Worm (Caenorhabditis elegans) whole organism, late embryonic: Measurements from ENCODE around the gene pxd-1.

Experiments
- C38D4.7 ChIP-seq: fragments of 200-800 bp; sonication (Bioruptor generic); optimal IDR thresholded peaks from 2 replicates; lab custom pipeline; 2018; ENCODE audit warnings: mild to moderate bottlenecking, missing genetic modification characterization, moderate library complexity, missing compliant biosample characterization
- K02D7.2 ChIP-seq: sonication (generic microtip); optimal IDR thresholded peaks from 2 replicates; lab custom pipeline; 2017; ENCODE audit warnings: mild to moderate bottlenecking, missing genetic modification characterization, missing compliant biosample characterization
- T23F11.4 ChIP-seq: fragments of 200-800 bp; sonication (Bioruptor generic); optimal IDR thresholded peaks from 2 replicates; lab custom pipeline; 2018; ENCODE audit warnings: mild to moderate bottlenecking, missing genetic modification characterization, missing compliant biosample characterization
- ahr-1 ChIP-seq: sonication (generic microtip); optimal IDR thresholded peaks from 2 replicates; lab custom pipeline; 2016; ENCODE audit warnings: missing genetic modification characterization, missing compliant biosample characterization
- ceh-18 ChIP-seq: sonication (generic microtip); optimal IDR thresholded peaks from 2 replicates; lab custom pipeline; 2016; ENCODE audit warnings: missing genetic modification characterization, missing compliant biosample characterization
- ceh-19 ChIP-seq: fragments of 200-800 bp; sonication (Bioruptor generic); optimal IDR thresholded peaks from 2 replicates; lab custom pipeline; 2018; ENCODE audit warnings: mild to moderate bottlenecking, missing genetic modification characterization, missing compliant biosample characterization
- ceh-2 ChIP-seq: sonication (generic microtip); optimal IDR thresholded peaks from 2 replicates; lab custom pipeline; 2016; ENCODE audit warnings: missing genotype, missing genetic modification characterization, missing compliant biosample characterization
- ceh-22 ChIP-seq: sonication (generic microtip); optimal IDR thresholded peaks from 2 replicates; lab custom pipeline; 2017; ENCODE audit warnings: missing biosample characterization, missing genetic modification characterization
- ceh-24 ChIP-seq: sonication (generic microtip); optimal IDR thresholded peaks from 2 replicates; lab custom pipeline; 2016; ENCODE audit warnings: mild to moderate bottlenecking, missing genetic modification characterization, missing compliant biosample characterization
- ceh-34 ChIP-seq: sonication (generic microtip); optimal IDR thresholded peaks from 2 replicates; lab custom pipeline; 2016; ENCODE audit warnings: mild to moderate bottlenecking, missing genetic modification characterization, missing compliant biosample characterization
- ceh-45 ChIP-seq: fragments of 200-800 bp; sonication (Bioruptor generic); IDR thresholded peaks from 2 replicates; pipeline ENCODE4 v1.3.6; 2022; ENCODE audit warnings: missing genetic modification reagents, missing genetic modification characterization, missing compliant biosample characterization
- ceh-48 ChIP-seq: sonication (generic microtip); optimal IDR thresholded peaks from 2 replicates; lab custom pipeline; 2016; ENCODE audit warnings: missing genetic modification characterization, inconsistent platforms, missing compliant biosample characterization
- che-1 ChIP-seq: sonication (generic microtip); optimal IDR thresholded peaks from 2 replicates; lab custom pipeline; 2016; ENCODE audit warnings: mild to moderate bottlenecking, missing genetic modification characterization, missing compliant biosample characterization
- dve-1 ChIP-seq: sonication (generic microtip); optimal IDR thresholded peaks from 2 replicates; lab custom pipeline; 2017; ENCODE audit warnings: antibody characterized with exemption, mild to moderate bottlenecking, missing genetic modification characterization, missing compliant biosample characterization
- elt-2 ChIP-seq: sonication (generic microtip); optimal IDR thresholded peaks from 2 replicates; lab custom pipeline; 2016; ENCODE audit warnings: missing genetic modification reagents, missing genetic modification characterization, missing compliant biosample characterization
- elt-4 ChIP-seq: sonication (generic microtip); optimal IDR thresholded peaks from 2 replicates; lab custom pipeline; 2016; ENCODE audit warnings: missing genetic modification characterization, missing compliant biosample characterization
- fax-1 ChIP-seq: sonication (generic microtip); optimal IDR thresholded peaks from 2 replicates; lab custom pipeline; 2016; ENCODE audit warnings: missing genotype, missing genetic modification characterization, missing compliant biosample characterization
- fkh-10 ChIP-seq: fragments of 150-350 bp; optimal IDR thresholded peaks from 2 replicates; lab custom pipeline; 2014; ENCODE audit warnings: missing biosample characterization, missing genetic modification reagents, missing genetic modification characterization
- fkh-6 ChIP-seq: sonication (generic microtip); optimal IDR thresholded peaks from 2 replicates; lab custom pipeline; 2016; ENCODE audit warnings: missing genetic modification characterization, missing compliant biosample characterization
- gmeb-2 ChIP-seq: sonication (generic microtip); optimal IDR thresholded peaks from 2 replicates; lab custom pipeline; 2016; ENCODE audit warnings: missing genetic modification characterization, inconsistent platforms, missing compliant biosample characterization
- hlh-15 ChIP-seq: sonication (generic microtip); optimal IDR thresholded peaks from 2 replicates; lab custom pipeline; 2016; ENCODE audit warnings: missing genetic modification characterization, missing compliant biosample characterization
- hlh-30 ChIP-seq: sonication (generic microtip); optimal IDR thresholded peaks from 2 replicates; lab custom pipeline; 2017; ENCODE audit warnings: antibody characterized with exemption, missing genetic modification characterization, missing compliant biosample characterization; ENCODE audit not compliant: insufficient read depth
- hlh-6 ChIP-seq: sonication (generic microtip); optimal IDR thresholded peaks from 2 replicates; lab custom pipeline; 2016; ENCODE audit warnings: missing genotype, missing genetic modification characterization, missing compliant biosample characterization
- hlh-8 ChIP-seq: sonication (generic microtip); optimal IDR thresholded peaks from 2 replicates; lab custom pipeline; 2016; ENCODE audit warnings: missing genotype, missing genetic modification characterization, missing compliant biosample characterization
- lim-6 ChIP-seq: sonication (generic microtip); optimal IDR thresholded peaks from 2 replicates; lab custom pipeline; 2016; ENCODE audit warnings: missing genetic modification characterization, missing compliant biosample characterization
- lin-11 ChIP-seq: fragments of 200-800 bp; sonication (Bioruptor generic); optimal IDR thresholded peaks from 2 replicates; lab custom pipeline; 2018; ENCODE audit warnings: mild to moderate bottlenecking, missing genetic modification characterization, missing compliant biosample characterization
- mec-3 ChIP-seq: sonication (generic microtip); optimal IDR thresholded peaks from 2 replicates; lab custom pipeline; 2016; ENCODE audit warnings: borderline replicate concordance, missing genetic modification characterization, missing compliant biosample characterization
- nfya-1 ChIP-seq: sonication (generic microtip); optimal IDR thresholded peaks from 2 replicates; lab custom pipeline; 2017; ENCODE audit warnings: missing genetic modification characterization, mild to moderate bottlenecking, missing compliant biosample characterization, antibody characterized with exemption, moderate library complexity
- nhr-11 ChIP-seq: fragments of 150-350 bp; optimal IDR thresholded peaks from 2 replicates; lab custom pipeline; 2014; ENCODE audit warnings: missing biosample characterization, missing genetic modification characterization
- nhr-232 ChIP-seq: sonication (generic microtip); optimal IDR thresholded peaks from 2 replicates; lab custom pipeline; 2016; ENCODE audit warnings: missing genetic modification characterization, missing compliant biosample characterization
- npax-4 ChIP-seq: sonication (generic microtip); optimal IDR thresholded peaks from 2 replicates; lab custom pipeline; 2016; ENCODE audit warnings: missing genetic modification characterization, missing compliant biosample characterization
- pag-3 ChIP-seq: sonication (generic microtip); optimal IDR thresholded peaks from 2 replicates; lab custom pipeline; 2016; ENCODE audit warnings: missing compliant biosample characterization, missing genetic modification characterization, borderline replicate concordance
- pha-4 ChIP-seq: fragments of 150-350 bp; optimal IDR thresholded peaks from 2 replicates; lab custom pipeline; 2018; ENCODE audit warnings: missing biosample characterization, missing genetic modification reagents, missing genetic modification characterization
- pqm-1 ChIP-seq: sonication (generic microtip); optimal IDR thresholded peaks from 2 replicates; lab custom pipeline; 2016; ENCODE audit warnings: missing genetic modification characterization, missing compliant biosample characterization
- pros-1 ChIP-seq: fragments of 150-350 bp; optimal IDR thresholded peaks from 2 replicates; lab custom pipeline; 2014; ENCODE audit warnings: missing biosample characterization, missing genetic modification reagents, missing genetic modification characterization
- ref-2 ChIP-seq: sonication (generic microtip); optimal IDR thresholded peaks from 2 replicates; lab custom pipeline; 2016; ENCODE audit warnings: missing genetic modification characterization, missing compliant biosample characterization
- sdc-2 ChIP-seq: sonication (generic microtip); optimal IDR thresholded peaks from 2 replicates; lab custom pipeline; 2016; ENCODE audit warnings: missing genotype, missing genetic modification characterization, missing compliant biosample characterization
- sox-4 ChIP-seq: sonication (generic microtip); optimal IDR thresholded peaks from 2 replicates; lab custom pipeline; 2017; ENCODE audit warnings: mild to moderate bottlenecking, missing genetic modification characterization, inconsistent platforms, missing compliant biosample characterization
- syd-9 ChIP-seq: sonication (generic microtip); optimal IDR thresholded peaks from 2 replicates; lab custom pipeline; 2016; ENCODE audit warnings: mild to moderate bottlenecking, missing genetic modification characterization, moderate library complexity, missing compliant biosample characterization
- tbx-7 ChIP-seq: sonication (generic microtip); optimal IDR thresholded peaks from 2 replicates; lab custom pipeline; 2016; ENCODE audit warnings: missing genotype, missing genetic modification characterization, missing compliant biosample characterization
- unc-42 ChIP-seq: sonication (generic microtip); optimal IDR thresholded peaks from 2 replicates; lab custom pipeline; 2016; ENCODE audit warnings: missing genotype, missing genetic modification characterization, missing compliant biosample characterization
- unc-55 ChIP-seq: sonication (generic microtip); optimal IDR thresholded peaks from 2 replicates; lab custom pipeline; 2017; ENCODE audit warnings: missing biosample characterization, missing genetic modification reagents, missing genetic modification characterization
- unc-86 ChIP-seq: sonication (generic microtip); optimal IDR thresholded peaks from 2 replicates; lab custom pipeline; 2016; ENCODE audit warnings: missing genetic modification characterization, missing compliant biosample characterization
- zip-5 ChIP-seq: sonication (generic microtip); optimal IDR thresholded peaks from 2 replicates; lab custom pipeline; 2016; ENCODE audit warnings: missing genetic modification characterization, missing compliant biosample characterization

The pxd-1 gene

ce11 chrIII:3987759-3988158 lies 18.2 kb upstream of the pxd-1 start, which contains the start of gene C36E8.6:
C36E8.6 (plus strand) TSS chrIII:3988059.
- TF ChIP-seq unc-55 (GFP tag; lab: Kevin White, UChicago) (no peak), ceh-24 (tag; lab: Kevin White, UChicago) (no peak), ahr-1 (tag; lab: Kevin White, UChicago) (no peak), pha-4 (no peak), sox-4 (tag; lab: Kevin White, UChicago) (no peak), K02D7.2 (tag; lab: Kevin White, UChicago) (no peak), T23F11.4 (no peak), nhr-11 (tag; lab: Kevin White, UChicago) (no peak), hlh-30 (tag; lab: Kevin White, UChicago) (no peak), sdc-2 (no peak), hlh-15 (tag; lab: Kevin White, UChicago) (no peak)

DNA sequence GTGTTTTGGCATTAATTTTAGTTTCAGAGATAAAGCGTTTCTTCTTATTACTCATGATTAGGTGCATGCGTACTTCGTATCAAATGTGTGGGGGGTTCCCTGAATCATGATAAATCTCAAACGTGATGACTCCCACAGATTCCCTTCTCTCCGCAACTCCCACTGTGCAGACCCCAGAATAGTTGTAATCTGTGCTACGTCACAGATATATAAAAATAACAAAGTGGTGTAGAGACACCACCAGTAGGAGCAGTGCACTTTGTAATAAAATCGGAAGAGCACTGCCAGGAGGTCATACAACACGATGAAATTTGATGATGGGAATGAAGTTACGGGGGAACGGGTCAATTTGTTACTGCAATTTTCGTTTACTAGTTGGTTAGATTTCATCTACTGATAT lies 14.6 kb upstream of the pxd-1 start:
- TF ChIP-seq hlh-6 (tag; lab: Kevin White, UChicago): no peak
- TF ChIP-seq lim-6 (tag; lab: Kevin White, UChicago): no peak
- TF ChIP-seq nhr-232 (tag; lab: Kevin White, UChicago): no peak
- TF ChIP-seq npax-4: no peak
- TF ChIP-seq pqm-1 (tag; lab: Kevin White, UChicago): no peak
- no peak for TF ChIP-seq ref-2 (tag; lab: Kevin White, UChicago)
- no peak for TF ChIP-seq che-1
- TF ChIP-seq ceh-45: no peak
- no peak for TF ChIP-seq ceh-48 (tag; lab: Kevin White, UChicago)
- TF ChIP-seq ceh-22 (tag; lab: Kevin White, UChicago): no peak
- TF ChIP-seq fax-1 (tag; lab: Kevin White, UChicago): no peak
- TF ChIP-seq nfya-1 (tag; lab: Kevin White, UChicago): no peak
- TF ChIP-seq ceh-2: no peak
- no peak for TF ChIP-seq lin-11 (tag; lab: Kevin White, UChicago)

ce11 chrIII:3992089-3992488 lies 13.9 kb upstream of the pxd-1 start, which contains the start of gene glb-11:
glb-11 (minus strand) TSS chrIII:3992189.
- TF ChIP-seq tbx-7 (tag; lab: Kevin White, UChicago) (no peak), unc-55 (GFP tag; lab: Kevin White, UChicago) (no peak), T23F11.4 (no peak), gmeb-2 (tag; lab: Kevin White, UChicago) (no peak), nhr-232 (tag; lab: Kevin White, UChicago) (no peak), unc-42 (no peak), pros-1 (tag; lab: Kevin White, UChicago) (no peak), fkh-10 (no peak), ceh-34 (tag; lab: Kevin White, UChicago) (no peak), pag-3 (no peak), pqm-1 (tag; lab: Kevin White, UChicago) (no peak)

ce11 chrIII:3994457-3994856 lies 11.5 kb upstream of the pxd-1 start:
- TF ChIP-seq elt-4 (tag; lab: Kevin White, UChicago) (no peak), hlh-6 (tag; lab: Kevin White, UChicago) (no peak), unc-55 (GFP tag; lab: Kevin White, UChicago) (peak; percentile 2), ceh-18 (tag; lab: Kevin White, UChicago) (peak; percentile 28), fkh-10 (no peak)

DNA sequence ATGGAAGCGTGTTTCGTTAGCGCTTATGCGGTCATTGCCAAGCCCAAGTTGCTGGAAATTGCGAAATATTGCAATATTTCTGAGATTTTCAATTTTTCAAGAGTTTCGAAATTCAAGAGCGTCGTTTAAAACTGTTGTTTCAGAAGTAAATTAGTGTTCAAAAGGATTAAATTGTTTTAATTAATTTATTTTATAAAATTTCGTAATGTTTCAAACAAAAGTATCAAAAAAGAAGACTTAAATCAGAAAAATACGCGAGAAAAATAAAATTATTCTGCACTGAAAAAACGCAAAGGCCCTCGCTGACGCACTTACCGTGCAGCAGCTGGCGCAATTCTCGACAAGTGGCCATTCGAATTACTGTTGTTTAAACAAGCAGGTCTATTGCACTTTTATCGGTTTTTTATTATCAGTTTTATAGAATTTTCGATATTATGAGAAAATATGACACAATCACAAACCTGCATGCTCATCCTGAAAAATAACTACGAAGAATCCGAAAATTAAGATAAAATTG lies 1.8 kb upstream of the pxd-1 start, which contains the start of gene tif-1A:
Gene tif-1A, minus strand, starts transcription at position 51 of the 517 bp plus-strand sequence.
- peak; percentile 22 for TF ChIP-seq ceh-34 (tag; lab: Kevin White, UChicago)
- no peak for TF ChIP-seq mec-3 (tag; lab: Kevin White, UChicago)
- TF ChIP-seq zip-5 (tag; lab: Kevin White, UChicago): no peak
- TF ChIP-seq hlh-6 (tag; lab: Kevin White, UChicago): no peak
- TF ChIP-seq nhr-11 (tag; lab: Kevin White, UChicago): no peak
- no peak for TF ChIP-seq fkh-6
- TF ChIP-seq unc-86 (tag; lab: Kevin White, UChicago): peak; percentile 50
- no peak for TF ChIP-seq lim-6 (tag; lab: Kevin White, UChicago)
- no peak for TF ChIP-seq sox-4 (tag; lab: Kevin White, UChicago)
- TF ChIP-seq gmeb-2 (tag; lab: Kevin White, UChicago): no peak
- no peak for TF ChIP-seq ceh-19 (GFP tag; lab: Kevin White, UChicago)
- no peak for TF ChIP-seq npax-4
- no peak for TF ChIP-seq ceh-22 (tag; lab: Kevin White, UChicago)
- TF ChIP-seq sdc-2: no peak
- TF ChIP-seq pag-3: no peak
- TF ChIP-seq elt-2 (tag; lab: Kevin White, UChicago): peak; percentile 88
- no peak for TF ChIP-seq hlh-8 (tag; lab: Kevin White, UChicago)
- no peak for TF ChIP-seq syd-9 (tag; lab: Kevin White, UChicago)
- no peak for TF ChIP-seq dve-1 (tag; lab: Kevin White, UChicago)
- TF ChIP-seq nfya-1 (tag; lab: Kevin White, UChicago): peak; percentile 65
- TF ChIP-seq C38D4.7 (GFP tag; lab: Kevin White, UChicago): peak; percentile 11
- TF ChIP-seq ceh-18 (tag; lab: Kevin White, UChicago): peak; percentile 12
